Fruit fly (Drosophila melanogaster) whole organism, pupa: ENCODE results near the gene Osi24.

Experiments
- CG10348 ChIP-seq: fragments of 200-800 bp; sonication (Bioruptor generic); IDR thresholded peaks from 2 replicates; pipeline ENCODE4 v1.3.6; 2022; ENCODE audit warnings: missing biosample characterization, missing genetic modification characterization
- CG12605 ChIP-seq: fragments of 200-800 bp; sonication (Bioruptor generic); IDR thresholded peaks from 2 replicates; pipeline ENCODE4 v1.3.6; 2022; ENCODE audit warnings: missing biosample characterization, missing genetic modification characterization
- CG13204 ChIP-seq: fragments of 200-800 bp; sonication (Bioruptor generic); optimal IDR thresholded peaks from 2 replicates; lab custom pipeline; 2018; ENCODE audit warnings: missing biosample characterization, mild to moderate bottlenecking, missing genetic modification characterization, moderate library complexity
- CG14655 ChIP-seq: fragments of 200-800 bp; sonication (Bioruptor generic); optimal IDR thresholded peaks from 3 replicates; lab custom pipeline; 2017; ENCODE audit warnings: mild to moderate bottlenecking, missing biosample characterization, missing genetic modification reagents, missing genetic modification characterization
- CG32121 ChIP-seq: fragments of 200-800 bp; sonication (Bioruptor generic); IDR thresholded peaks from 2 replicates; pipeline ENCODE4 v1.3.6; 2022; ENCODE audit warnings: missing biosample characterization, missing genetic modification characterization
- CG34367 ChIP-seq: fragments of 200-800 bp; sonication (Bioruptor generic); optimal IDR thresholded peaks from 2 replicates; lab custom pipeline; 2018; ENCODE audit warnings: missing biosample characterization, mild to moderate bottlenecking, missing genetic modification characterization
- CG4496 ChIP-seq: fragments of 200-800 bp; sonication (Bioruptor generic); IDR thresholded peaks from 3 replicates; pipeline ENCODE4 v1.3.6; 2022; ENCODE audit warnings: missing biosample characterization, missing genetic modification characterization
- CG8301 ChIP-seq: fragments of 200-800 bp; sonication (Bioruptor generic); optimal IDR thresholded peaks from 2 replicates; lab custom pipeline; 2018; ENCODE audit warnings: missing biosample characterization, mild to moderate bottlenecking, missing genetic modification characterization
- EcR ChIP-seq: fragments of 200-800 bp; sonication (Bioruptor generic); optimal IDR thresholded peaks from 3 replicates; lab custom pipeline; 2019; ENCODE audit warnings: missing biosample characterization, missing genetic modification characterization, mild to moderate bottlenecking, moderate library complexity, missing genetic modification reagents
- Pif1A ChIP-seq: fragments of 200-800 bp; sonication (Bioruptor generic); optimal IDR thresholded peaks from 3 replicates; lab custom pipeline; 2016; ENCODE audit warnings: missing biosample characterization, missing genetic modification characterization
- Pif1B ChIP-seq: fragments of 200-800 bp; sonication (Bioruptor generic); optimal IDR thresholded peaks from 3 replicates; lab custom pipeline; 2016; ENCODE audit warnings: missing biosample characterization, missing genetic modification characterization
- Snoo ChIP-seq: fragments of 200-800 bp; sonication (Bioruptor generic); optimal IDR thresholded peaks from 3 replicates; lab custom pipeline; 2017; ENCODE audit warnings: missing biosample characterization, mild to moderate bottlenecking, missing genetic modification characterization, inconsistent platforms
- fd96Ca ChIP-seq: fragments of 200-800 bp; sonication (Bioruptor generic); IDR thresholded peaks from 3 replicates; pipeline ENCODE4 v1.3.6; 2022; ENCODE audit warnings: missing biosample characterization, missing genetic modification characterization
- gl ChIP-seq: fragments of 200-800 bp; sonication (Bioruptor generic); optimal IDR thresholded peaks from 2 replicates; lab custom pipeline; 2018; ENCODE audit warnings: missing biosample characterization, mild to moderate bottlenecking, missing genetic modification characterization

The Osi24 gene

dm6 chr3R:6248694-6249093, 50.1 kb downstream of the Osi24 start, which contains the start of gene Osi7:
Osi7 (plus strand) TSS chr3R:6248994.
- no peak for TF ChIP-seq CG8301 (tag; lab: Kevin White, UChicago)
- TF ChIP-seq CG34367 (tag; lab: Kevin White, UChicago) = no peak
- TF ChIP-seq CG13204 (GFP tag; lab: Kevin White, UChicago) = peak; percentile 35
- TF ChIP-seq, all 21 proteins: peak for 1

dm6 chr3R:6252809-6253208, 54.2 kb downstream of the Osi24 start:
- TF ChIP-seq Pif1A (GFP tag; lab: Kevin White, UChicago) (no peak), gl (tag; lab: Kevin White, UChicago) (no peak), Pif1B (GFP tag; lab: Kevin White, UChicago) (no peak), CG34367 (tag; lab: Kevin White, UChicago) (no peak), CG13204 (GFP tag; lab: Kevin White, UChicago) (peak; percentile 14), CG10348 (GFP tag; lab: Robert Waterston, UW) (no peak), Snoo (peak; percentile 32)

dm6 chr3R:6254438-6254837, 55.8 kb downstream of the Osi24 start:
- TF ChIP-seq gl (tag; lab: Kevin White, UChicago) = no peak
- no peak for TF ChIP-seq CG32121
- TF ChIP-seq fd96Ca (GFP tag; lab: Robert Waterston, UW) = no peak
- TF ChIP-seq CG10348 (GFP tag; lab: Robert Waterston, UW) = no peak
- 0 out of 3 replicates have a peak, but pooled peaks have one; percentile 13 for TF ChIP-seq CG4496 (GFP tag; lab: Robert Waterston, UW)
- TF ChIP-seq CG12605 = no peak
- TF ChIP-seq, all 21 proteins: peak for 1

- TF ChIP-seq EcR (GFP tag; lab: Kevin White, UChicago) (no peak), CG10348 (GFP tag; lab: Robert Waterston, UW) (no peak), CG14655 (GFP tag; lab: Kevin White, UChicago) (no peak), CG4496 (GFP tag; lab: Robert Waterston, UW) (no peak)
These were observed 56.3 kb downstream of the Osi24 start, which contains the start of gene Osi8 for dm6 chr3R:6254875-6255274. Osi8 (plus strand) TSS chr3R:6255175.
